Worm (Caenorhabditis elegans) whole organism, L3 larva: ENCODE data around the gene nra-4.

Experiments
- ZK546.5 ChIP-seq: sonication (generic microtip); optimal IDR thresholded peaks from 2 replicates; lab custom pipeline; 2017; ENCODE audit warnings: missing biosample characterization, missing genetic modification characterization
- aly-2 ChIP-seq: fragments of 150-350 bp; optimal IDR thresholded peaks from 2 replicates; lab custom pipeline; 2014; ENCODE audit warnings: missing biosample characterization, missing genetic modification characterization
- ceh-28 ChIP-seq: fragments of 150-350 bp; optimal IDR thresholded peaks from 2 replicates; lab custom pipeline; 2014; ENCODE audit warnings: missing biosample characterization, missing genetic modification reagents, missing genetic modification characterization
- ceh-82 ChIP-seq: fragments of 150-350 bp; optimal IDR thresholded peaks from 2 replicates; lab custom pipeline; 2014; ENCODE audit warnings: missing biosample characterization, missing genetic modification characterization
- ceh-9 ChIP-seq: sonication (generic microtip); optimal IDR thresholded peaks from 2 replicates; lab custom pipeline; 2018; ENCODE audit warnings: missing biosample characterization, missing genetic modification characterization
- daf-12 ChIP-seq: fragments of 150-350 bp; optimal IDR thresholded peaks from 2 replicates; lab custom pipeline; 2014; ENCODE audit warnings: missing biosample characterization, missing genetic modification reagents, missing genetic modification characterization
- elt-1 ChIP-seq: fragments of 150-350 bp; optimal IDR thresholded peaks from 2 replicates; lab custom pipeline; 2014; ENCODE audit warnings: missing biosample characterization, missing genetic modification characterization
- elt-2 ChIP-seq: sonication (generic microtip); optimal IDR thresholded peaks from 2 replicates; lab custom pipeline; 2016; ENCODE audit warnings: missing genetic modification reagents, mild to moderate bottlenecking, missing genetic modification characterization, missing compliant biosample characterization
- fos-1 ChIP-seq: fragments of 150-350 bp; optimal IDR thresholded peaks from 2 replicates; lab custom pipeline; 2014; ENCODE audit warnings: missing biosample characterization, missing genetic modification characterization
- hmg-11 ChIP-seq: sonication (generic microtip); optimal IDR thresholded peaks from 2 replicates; lab custom pipeline; 2016; ENCODE audit warnings: missing genetic modification characterization, missing compliant biosample characterization
- jun-1 ChIP-seq: fragments of 150-350 bp; optimal IDR thresholded peaks from 2 replicates; lab custom pipeline; 2014; ENCODE audit warnings: missing biosample characterization, missing genetic modification reagents, missing genetic modification characterization
- lin-15B ChIP-seq: fragments of 150-350 bp; optimal IDR thresholded peaks from 2 replicates; lab custom pipeline; 2014; ENCODE audit warnings: missing biosample characterization, missing genetic modification characterization
- lin-39 ChIP-seq: fragments of 150-350 bp; optimal IDR thresholded peaks from 2 replicates; lab custom pipeline; 2018; ENCODE audit warnings: missing biosample characterization, missing genetic modification reagents, missing genetic modification characterization
- lsy-12 ChIP-seq: sonication (generic microtip); optimal IDR thresholded peaks from 2 replicates; lab custom pipeline; 2016; ENCODE audit warnings: mild to moderate bottlenecking, missing genetic modification characterization, missing compliant biosample characterization
- nfya-1 ChIP-seq: sonication (generic microtip); optimal IDR thresholded peaks from 2 replicates; lab custom pipeline; 2017; ENCODE audit warnings: missing genetic modification characterization, mild to moderate bottlenecking, missing compliant biosample characterization, antibody characterized with exemption, moderate library complexity; ENCODE audit not compliant: insufficient read depth
- nhr-11 ChIP-seq: fragments of 150-350 bp; optimal IDR thresholded peaks from 2 replicates; lab custom pipeline; 2014; ENCODE audit warnings: missing biosample characterization, missing genetic modification characterization
- nhr-12 ChIP-seq: fragments of 150-350 bp; optimal IDR thresholded peaks from 2 replicates; lab custom pipeline; 2014; ENCODE audit warnings: missing biosample characterization, missing genetic modification characterization
- nhr-23 ChIP-seq: fragments of 150-350 bp; optimal IDR thresholded peaks from 2 replicates; lab custom pipeline; 2014; ENCODE audit warnings: missing biosample characterization, missing genetic modification reagents, missing genetic modification characterization
- nhr-237 ChIP-seq: fragments of 150-350 bp; optimal IDR thresholded peaks from 2 replicates; lab custom pipeline; 2014; ENCODE audit warnings: missing biosample characterization, missing genetic modification characterization
- nhr-25 ChIP-seq: sonication (generic microtip); optimal IDR thresholded peaks from 2 replicates; lab custom pipeline; 2017; ENCODE audit warnings: missing biosample characterization, missing genetic modification characterization
- nhr-28 ChIP-seq: fragments of 150-350 bp; optimal IDR thresholded peaks from 2 replicates; lab custom pipeline; 2014; ENCODE audit warnings: missing biosample characterization, missing genetic modification characterization
- nhr-43 ChIP-seq: sonication (generic microtip); optimal IDR thresholded peaks from 2 replicates; lab custom pipeline; 2016; ENCODE audit warnings: mild to moderate bottlenecking, missing genetic modification characterization, missing compliant biosample characterization; ENCODE audit not compliant: poor library complexity, severe bottlenecking
- nhr-67 ChIP-seq: fragments of 150-350 bp; optimal IDR thresholded peaks from 2 replicates; lab custom pipeline; 2014; ENCODE audit warnings: missing biosample characterization, missing genetic modification characterization
- nhr-76 ChIP-seq: fragments of 150-350 bp; sonication (generic microtip); optimal IDR thresholded peaks from 5 replicates; lab custom pipeline; 2014; ENCODE audit warnings: missing biosample characterization, missing genetic modification characterization
- nhr-77 ChIP-seq: fragments of 150-350 bp; optimal IDR thresholded peaks from 2 replicates; lab custom pipeline; 2014; ENCODE audit warnings: missing biosample characterization, missing genetic modification characterization
- pqm-1 ChIP-seq: fragments of 150-350 bp; optimal IDR thresholded peaks from 2 replicates; lab custom pipeline; 2017; ENCODE audit warnings: missing biosample characterization, missing genetic modification characterization, inconsistent platforms
- sea-2 ChIP-seq: fragments of 150-350 bp; sonication (generic microtip); optimal IDR thresholded peaks from 4 replicates; lab custom pipeline; 2014; ENCODE audit warnings: missing biosample characterization, missing genetic modification reagents, missing genetic modification characterization
- skn-1 ChIP-seq: fragments of 150-350 bp; optimal IDR thresholded peaks from 2 replicates; lab custom pipeline; 2014; ENCODE audit warnings: missing biosample characterization, missing genetic modification characterization
- snpc-4 ChIP-seq: fragments of 150-350 bp; optimal IDR thresholded peaks from 2 replicates; lab custom pipeline; 2014; ENCODE audit warnings: missing biosample characterization, missing genetic modification characterization
- tbx-2 ChIP-seq: sonication (generic microtip); optimal IDR thresholded peaks from 2 replicates; lab custom pipeline; 2016; ENCODE audit warnings: mild to moderate bottlenecking, missing genetic modification characterization, missing compliant biosample characterization
- unc-39 ChIP-seq: sonication (generic microtip); optimal IDR thresholded peaks from 4 replicates; lab custom pipeline; 2017; ENCODE audit warnings: missing biosample characterization, missing genetic modification characterization
- unc-62 ChIP-seq: fragments of 150-350 bp; sonication (generic microtip); optimal IDR thresholded peaks from 4 replicates; lab custom pipeline; 2014; ENCODE audit warnings: missing biosample characterization, missing genetic modification reagents, missing genetic modification characterization
- zag-1 ChIP-seq: fragments of 150-350 bp; optimal IDR thresholded peaks from 2 replicates; lab custom pipeline; 2014; ENCODE audit warnings: missing biosample characterization, missing genetic modification characterization
- ztf-11 ChIP-seq: fragments of 150-350 bp; optimal IDR thresholded peaks from 2 replicates; lab custom pipeline; 2014; ENCODE audit warnings: missing biosample characterization, missing genetic modification characterization
- ztf-4 ChIP-seq: fragments of 150-350 bp; optimal IDR thresholded peaks from 2 replicates; lab custom pipeline; 2014; ENCODE audit warnings: missing biosample characterization, missing genetic modification characterization

Gene nra-4

DNA sequence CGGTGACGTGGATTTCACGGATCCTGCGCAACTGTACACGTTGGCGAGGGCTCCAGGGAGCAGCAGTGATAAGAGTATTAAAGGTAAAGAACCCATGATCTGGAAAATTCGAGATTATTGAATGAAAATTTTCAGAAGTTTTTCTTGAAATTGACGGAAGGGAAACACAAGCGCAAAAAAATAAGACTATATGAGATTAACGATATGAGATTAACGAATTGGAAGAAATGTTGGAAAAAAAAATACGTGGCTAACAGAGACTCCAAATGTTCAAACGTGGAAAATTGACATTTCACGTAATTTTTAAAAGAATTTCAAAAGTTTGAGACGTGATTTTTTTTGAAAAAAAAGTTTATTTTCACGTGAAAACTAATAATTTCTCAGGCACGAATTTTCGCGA is at the start of gene nra-4:
TSS of gene nra-4 (minus strand) at position 101 of the 400 bp plus-strand sequence.
- no peak for TF ChIP-seq nhr-11
- no peak for TF ChIP-seq lin-39
- no peak for TF ChIP-seq sea-2 (GFP tag; lab: Kevin White, UChicago)
- TF ChIP-seq ceh-9 (tag; lab: Kevin White, UChicago) = no peak
- TF ChIP-seq hmg-11 (tag; lab: Kevin White, UChicago) = no peak
- no peak for TF ChIP-seq nhr-76
- TF ChIP-seq zag-1 (tag; lab: Kevin White, UChicago) = no peak
- no peak for TF ChIP-seq snpc-4 (tag; lab: Kevin White, UChicago)
- TF ChIP-seq elt-2 = no peak
- TF ChIP-seq ceh-28 (tag; lab: Kevin White, UChicago) = no peak
- no peak for TF ChIP-seq ceh-82 (tag; lab: Kevin White, UChicago)
- TF ChIP-seq daf-12 (tag; lab: Kevin White, UChicago) = no peak
- no peak for TF ChIP-seq unc-39 (tag; lab: Kevin White, UChicago)
- no peak for TF ChIP-seq nhr-77 (tag; lab: Kevin White, UChicago)
- no peak for TF ChIP-seq nhr-28 (tag; lab: Kevin White, UChicago)
- TF ChIP-seq nhr-25 = no peak
- no peak for TF ChIP-seq ztf-4 (tag; lab: Kevin White, UChicago)
- no peak for TF ChIP-seq jun-1 (tag; lab: Kevin White, UChicago)

DNA sequence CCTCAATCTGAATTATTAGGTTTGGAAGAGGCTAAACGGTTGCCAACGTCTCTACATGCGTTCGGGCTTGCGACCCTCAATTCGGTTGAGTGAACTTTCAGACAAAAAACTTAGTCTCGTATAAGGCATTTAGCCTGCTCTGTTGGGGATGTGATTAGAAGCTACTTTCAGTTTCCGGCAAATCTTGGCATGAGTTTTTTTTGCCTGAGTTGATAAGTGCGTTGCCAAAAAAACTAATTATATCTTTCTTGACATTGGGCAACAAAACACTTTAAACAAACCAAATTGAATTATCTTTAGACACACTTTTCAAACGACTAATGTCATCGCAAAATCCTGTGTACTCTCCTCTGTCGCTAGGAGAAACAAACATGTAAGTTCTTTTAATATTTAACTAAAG is 44.0 kb upstream of the nra-4 start, which contains the start of gene Y50D4B.4:
TSS of gene Y50D4B.4 (plus strand) at position 301 of the 400 bp plus-strand sequence.
- TF ChIP-seq snpc-4 (tag; lab: Kevin White, UChicago) = no peak
- TF ChIP-seq lin-15B (tag; lab: Kevin White, UChicago) = no peak
- TF ChIP-seq nfya-1 = no peak
- TF ChIP-seq ztf-11 = no peak
- TF ChIP-seq pqm-1 = no peak
- TF ChIP-seq elt-1 (tag; lab: Kevin White, UChicago) = no peak
- TF ChIP-seq lsy-12 (tag; lab: Kevin White, UChicago) = no peak
- no peak for TF ChIP-seq zag-1 (tag; lab: Kevin White, UChicago)
- no peak for TF ChIP-seq elt-2
- TF ChIP-seq, all 47 proteins: peak for 0

DNA sequence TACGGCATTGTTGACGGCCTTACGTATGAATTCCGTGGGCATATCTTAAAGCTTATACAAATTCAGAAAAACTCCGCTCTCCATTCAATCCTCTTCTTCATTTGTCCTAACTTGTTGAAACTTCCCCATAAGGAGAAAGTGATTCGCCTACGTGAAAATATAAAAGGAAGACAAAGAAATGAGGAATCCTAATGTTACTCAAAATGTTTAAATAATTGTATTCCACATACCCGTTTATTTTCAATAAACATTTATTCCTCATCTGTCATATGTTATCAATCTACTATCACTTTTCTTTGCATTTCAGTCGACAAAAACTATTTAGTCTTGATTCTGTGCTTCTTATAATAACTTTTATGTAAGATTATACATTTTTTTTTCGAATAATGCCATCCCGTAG is 39.6 kb upstream of the nra-4 start, which contains the start of gene clec-203:
TSS of gene clec-203 (plus strand) at position 301 of the 400 bp plus-strand sequence.
- TF ChIP-seq ztf-11 (no peak), nhr-67 (no peak), nhr-237 (tag; lab: Kevin White, UChicago) (no peak), lin-15B (tag; lab: Kevin White, UChicago) (no peak), nhr-12 (no peak), nhr-23 (tag; lab: Kevin White, UChicago) (no peak), fos-1 (tag; lab: Kevin White, UChicago) (no peak), ZK546.5 (tag; lab: Kevin White, UChicago) (no peak), elt-1 (tag; lab: Kevin White, UChicago) (no peak), nhr-11 (no peak), ceh-28 (tag; lab: Kevin White, UChicago) (no peak), nhr-43 (tag; lab: Kevin White, UChicago) (no peak), jun-1 (tag; lab: Kevin White, UChicago) (no peak), unc-62 (GFP tag; lab: Kevin White, UChicago) (no peak), pqm-1 (no peak), tbx-2 (tag; lab: Kevin White, UChicago) (no peak), daf-12 (tag; lab: Kevin White, UChicago) (no peak), nhr-25 (no peak)

DNA sequence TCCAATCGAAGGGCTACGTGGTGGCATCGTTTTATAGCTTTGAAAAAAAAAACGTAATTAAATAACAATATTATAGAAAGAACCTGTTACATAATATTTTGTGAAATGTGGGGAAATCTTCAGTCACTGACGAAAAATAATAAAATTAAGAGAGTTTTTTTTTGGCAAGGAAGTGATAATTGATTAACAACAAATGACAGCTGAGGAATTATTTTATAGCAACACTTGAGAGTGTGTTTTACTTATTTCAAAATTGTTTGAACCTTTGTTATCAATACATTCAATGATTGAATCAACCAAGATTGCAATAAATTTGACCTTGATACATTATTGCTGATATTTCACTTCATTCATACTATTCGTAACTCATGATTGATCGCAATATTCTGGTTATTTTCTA is 35.6 kb upstream of the nra-4 start, which contains the start of gene Y50D4B.6:
TSS of gene Y50D4B.6 (plus strand) at position 301 of the 400 bp plus-strand sequence.
- no peak for TF ChIP-seq nhr-23 (tag; lab: Kevin White, UChicago)
- TF ChIP-seq skn-1 (tag; lab: Kevin White, UChicago) = no peak
- TF ChIP-seq lin-39 = no peak
- no peak for TF ChIP-seq lin-15B (tag; lab: Kevin White, UChicago)
- no peak for TF ChIP-seq aly-2 (tag; lab: Kevin White, UChicago)
- no peak for TF ChIP-seq daf-12 (tag; lab: Kevin White, UChicago)
- no peak for TF ChIP-seq zag-1 (tag; lab: Kevin White, UChicago)
- no peak for TF ChIP-seq nhr-237 (tag; lab: Kevin White, UChicago)
